Worm (Caenorhabditis elegans) whole organism, mixed stage, embryonic: Measurements from ENCODE around the gene Y47D7A.15.

Experiments
- cnd-1 ChIP-seq: fragments of 200-800 bp; sonication (Bioruptor generic); optimal IDR thresholded peaks from 2 replicates; lab custom pipeline; 2018; ENCODE audit warnings: mild to moderate bottlenecking, missing genetic modification characterization, missing compliant biosample characterization
- drap-1 ChIP-seq: fragments of 200-800 bp; sonication (Bioruptor generic); optimal IDR thresholded peaks from 3 replicates; lab custom pipeline; 2018; ENCODE audit warnings: mild to moderate bottlenecking, missing genetic modification characterization, missing compliant biosample characterization
- lin-13 ChIP-seq: fragments of 150-350 bp; optimal IDR thresholded peaks from 2 replicates; lab custom pipeline; 2014; ENCODE audit warnings: missing biosample characterization, missing genetic modification characterization
- lsy-2 ChIP-seq: fragments of 150-350 bp; optimal IDR thresholded peaks from 2 replicates; lab custom pipeline; 2014; ENCODE audit warnings: missing biosample characterization, missing genetic modification characterization
- mep-1 ChIP-seq: fragments of 150-350 bp; optimal IDR thresholded peaks from 2 replicates; lab custom pipeline; 2017; ENCODE audit warnings: missing biosample characterization, missing genetic modification reagents, missing genetic modification characterization, inconsistent platforms
- nhr-12 ChIP-seq: fragments of 150-350 bp; optimal IDR thresholded peaks from 2 replicates; lab custom pipeline; 2014; ENCODE audit warnings: missing biosample characterization, missing genetic modification characterization
- nhr-237 ChIP-seq: fragments of 150-350 bp; optimal IDR thresholded peaks from 2 replicates; lab custom pipeline; 2014; ENCODE audit warnings: missing biosample characterization, missing genetic modification characterization
- nhr-28 ChIP-seq: fragments of 150-350 bp; optimal IDR thresholded peaks from 2 replicates; lab custom pipeline; 2014; ENCODE audit warnings: missing biosample characterization, missing genetic modification characterization
- pha-4 ChIP-seq: fragments of 150-350 bp; optimal IDR thresholded peaks from 2 replicates; lab custom pipeline; 2018; ENCODE audit warnings: missing biosample characterization, missing genetic modification reagents, missing genetic modification characterization
- sem-2 ChIP-seq: fragments of 200-800 bp; sonication (Bioruptor generic); optimal IDR thresholded peaks from 2 replicates; lab custom pipeline; 2018; ENCODE audit warnings: mild to moderate bottlenecking, missing genetic modification characterization, missing compliant biosample characterization
- unc-39 ChIP-seq: fragments of 150-350 bp; optimal IDR thresholded peaks from 2 replicates; lab custom pipeline; 2014; ENCODE audit warnings: missing biosample characterization, missing genetic modification characterization
- unc-62 ChIP-seq: fragments of 150-350 bp; optimal IDR thresholded peaks from 2 replicates; lab custom pipeline; 2014; ENCODE audit warnings: missing biosample characterization, missing genetic modification reagents, missing genetic modification characterization

- no peak for TF ChIP-seq lin-13 (tag; lab: Kevin White, UChicago)
- TF ChIP-seq pha-4 (tag; lab: Kevin White, UChicago) = no peak
- no peak for TF ChIP-seq sem-2 (GFP tag; lab: Kevin White, UChicago)
- TF ChIP-seq nhr-237 = peak; percentile 14
- no peak for TF ChIP-seq unc-39 (tag; lab: Kevin White, UChicago)
- no peak for TF ChIP-seq lsy-2 (tag; lab: Kevin White, UChicago)
- TF ChIP-seq nhr-28 (tag; lab: Kevin White, UChicago) = no peak
- TF ChIP-seq nhr-12 (tag; lab: Kevin White, UChicago) = no peak
- TF ChIP-seq drap-1 (GFP tag; lab: Kevin White, UChicago) = no peak
- TF ChIP-seq unc-62 (GFP tag; lab: Kevin White, UChicago) = no peak
- no peak for TF ChIP-seq cnd-1 (tag; lab: Kevin White, UChicago)
- TF ChIP-seq mep-1 (tag; lab: Kevin White, UChicago) = peak; percentile 29
Measured at ce11 chrV:4450523-4451089, 17.6 kb upstream of the Y47D7A.15 start, which contains the start of gene rft-2.
